Worm (Caenorhabditis elegans): ENCODE measurements around the gene test-1.

test-1 gene

ce11 chrIV:2127375-2127774 lies 9.4 kb upstream of the test-1 start:
- TF ChIP-seq nhr-76 (tag; optimal IDR thresholded peaks at IDR 0.05) (no peak), nhr-43 (tag; optimal IDR thresholded peaks at IDR 0.05; ENCODE audit: poor library complexity, severe bottlenecking) (no peak), nfya-1 (tag; optimal IDR thresholded peaks at IDR 0.05; ENCODE audit: insufficient read depth) (no peak), nhr-23 (tag; optimal IDR thresholded peaks at IDR 0.05) (no peak), fos-1 (tag; optimal IDR thresholded peaks at IDR 0.05) (no peak), skn-1 (tag; optimal IDR thresholded peaks at IDR 0.05) (no peak), lsy-12 (tag; optimal IDR thresholded peaks at IDR 0.05) (no peak), lin-39 (tag; optimal IDR thresholded peaks at IDR 0.05) (no peak), ztf-4 (tag; optimal IDR thresholded peaks at IDR 0.05) (no peak), egl-5 (tag; optimal IDR thresholded peaks at IDR 0.05) (no peak), lin-15B (tag; optimal IDR thresholded peaks at IDR 0.05) (no peak), aly-2 (tag; optimal IDR thresholded peaks at IDR 0.05) (no peak)

- TF ChIP-seq unc-39 (tag; optimal IDR thresholded peaks at IDR 0.05) (no peak), ZK546.5 (tag; optimal IDR thresholded peaks at IDR 0.05) (no peak), fos-1 (tag; optimal IDR thresholded peaks at IDR 0.05) (no peak), ceh-28 (tag; optimal IDR thresholded peaks at IDR 0.05) (no peak), ceh-82 (tag; optimal IDR thresholded peaks at IDR 0.05) (no peak)
Observed at ce11 chrIV:2128761-2129160, 8.0 kb upstream of the test-1 start, which contains the start of gene grl-20. Gene grl-20, minus strand, starts transcription at chrIV:2128861.

ce11 chrIV:2130714-2131113 lies 6.0 kb upstream of the test-1 start, which contains the start of gene prmt-6:
Gene prmt-6, plus strand, starts transcription at chrIV:2130965.
- no peak for TF ChIP-seq hmg-11 (tag; optimal IDR thresholded peaks at IDR 0.05)
- no peak for TF ChIP-seq ceh-16 (tag; optimal IDR thresholded peaks at IDR 0.05)
- no peak for TF ChIP-seq aly-2 (tag; optimal IDR thresholded peaks at IDR 0.05)
- TF ChIP-seq elt-2 (tag; optimal IDR thresholded peaks at IDR 0.05) = peak; percentile 81
- no peak for TF ChIP-seq nhr-25 (tag; optimal IDR thresholded peaks at IDR 0.05)
- peak in 1 of 3 experiments; percentile 26 for TF ChIP-seq elt-3 (tag; optimal IDR thresholded peaks at IDR 0.05)
- TF ChIP-seq nhr-77 (tag; optimal IDR thresholded peaks at IDR 0.05) = no peak
- TF ChIP-seq fkh-2 (tag; optimal IDR thresholded peaks at IDR 0.05) = no peak
- peak; percentile 17 for TF ChIP-seq pqm-1 (tag; optimal IDR thresholded peaks at IDR 0.05)
- TF ChIP-seq snpc-4 (tag; optimal IDR thresholded peaks at IDR 0.05) = no peak

- TF ChIP-seq ceh-28 (tag; optimal IDR thresholded peaks at IDR 0.05) = peak; percentile 52
- no peak for TF ChIP-seq nhr-11 (tag; optimal IDR thresholded peaks at IDR 0.05)
Observed at ce11 chrIV:2133431-2133940, 3.3 kb upstream of the test-1 start, which contains the start of gene C23H5.12. Gene C23H5.12, plus strand, starts transcription at chrIV:2133481.

- TF ChIP-seq ceh-82 (tag; optimal IDR thresholded peaks at IDR 0.05) (no peak), aly-2 (tag; optimal IDR thresholded peaks at IDR 0.05) (no peak), eor-1 (tag; optimal IDR thresholded peaks at IDR 0.05) (no peak), mdl-1 (tag; optimal IDR thresholded peaks at IDR 0.05) (no peak), unc-62 (GFP tag; optimal IDR thresholded peaks at IDR 0.05) (no peak), ceh-28 (tag; optimal IDR thresholded peaks at IDR 0.05) (no peak), pha-4 (tag; optimal IDR thresholded peaks at IDR 0.05) (no peak), elt-3 (tag; optimal IDR thresholded peaks at IDR 0.05) (no peak), fkh-10 (GFP tag; optimal IDR thresholded peaks at IDR 0.05) (no peak), elt-1 (tag; optimal IDR thresholded peaks at IDR 0.05) (no peak), mml-1 (tag; optimal IDR thresholded peaks at IDR 0.05) (no peak), jun-1 (tag; optimal IDR thresholded peaks at IDR 0.05) (no peak), nhr-67 (tag; optimal IDR thresholded peaks at IDR 0.05) (no peak), ceh-16 (tag; optimal IDR thresholded peaks at IDR 0.05) (no peak), daf-12 (tag; optimal IDR thresholded peaks at IDR 0.05) (no peak), fkh-2 (tag; optimal IDR thresholded peaks at IDR 0.05) (no peak), ztf-11 (tag; optimal IDR thresholded peaks at IDR 0.05) (no peak), nhr-23 (tag; optimal IDR thresholded peaks at IDR 0.05) (no peak), egl-5 (tag; optimal IDR thresholded peaks at IDR 0.05) (no peak), ztf-4 (tag; optimal IDR thresholded peaks at IDR 0.05) (no peak)
Observed at ce11 chrIV:2137478-2137877, 727 bp downstream of the test-1 start.
